Worm (Caenorhabditis elegans) whole organism, dauer: ENCODE measurements around the gene ZK470.1.
"Not testable (repeated sequence)": the region's sequence is repeated elsewhere in the genome, so short reads cannot be mapped to it uniquely, and the experiment has no call there.

Experiments
- unc-62 ChIP-seq: sonication (generic microtip); optimal IDR thresholded peaks from 2 replicates; lab custom pipeline; 2017; ENCODE audit warnings: missing biosample characterization, missing genetic modification reagents, missing genetic modification characterization

ZK470.1 gene

ce11 chrX:4157896-4158295 lies 5.6 kb upstream of the ZK470.1 start:
- TF ChIP-seq unc-62 (GFP tag; lab: Kevin White, UChicago): no peak

ce11 chrX:4159185-4159871 lies 4.2 kb upstream of the ZK470.1 start:
- no peak for TF ChIP-seq unc-62 (GFP tag; lab: Kevin White, UChicago)

ce11 chrX:4159929-4160328 lies 3.6 kb upstream of the ZK470.1 start:
- no peak for TF ChIP-seq unc-62 (GFP tag; lab: Kevin White, UChicago)

- no peak for TF ChIP-seq unc-62 (GFP tag; lab: Kevin White, UChicago)
These were observed 1.6 kb upstream of the ZK470.1 start for ce11 chrX:4161938-4162337.

- no peak for TF ChIP-seq unc-62 (GFP tag; lab: Kevin White, UChicago)
These were observed 3.7 kb downstream of the ZK470.1 start, which contains the start of gene ZK470.14 for ce11 chrX:4167150-4167549. Gene ZK470.14, plus strand, starts transcription at chrX:4167450.

- no peak for TF ChIP-seq unc-62 (GFP tag; lab: Kevin White, UChicago)
These were observed 13.9 kb downstream of the ZK470.1 start, which contains the start of gene ZK470.6 for ce11 chrX:4177394-4177793. Gene ZK470.6, minus strand, starts transcription at chrX:4177494.

- no peak for TF ChIP-seq unc-62 (GFP tag; lab: Kevin White, UChicago)
These were observed 23.2 kb downstream of the ZK470.1 start, which contains the start of gene mrp-6 for ce11 chrX:4186656-4187055. Gene mrp-6, minus strand, starts transcription at chrX:4186756.

- no peak for TF ChIP-seq unc-62 (GFP tag; lab: Kevin White, UChicago)
These were observed 27.1 kb downstream of the ZK470.1 start, which contains the start of gene vha-12 for ce11 chrX:4190537-4191144. Gene vha-12, plus strand, starts transcription at chrX:4191094.

ce11 chrX:4192235-4192634 lies 28.7 kb downstream of the ZK470.1 start:
- TF ChIP-seq unc-62 (GFP tag; lab: Kevin White, UChicago): no peak

- TF ChIP-seq unc-62 (GFP tag; lab: Kevin White, UChicago): no peak
These were observed 29.6 kb downstream of the ZK470.1 start for ce11 chrX:4193080-4193479.

ce11 chrX:4196431-4196830 lies 32.9 kb downstream of the ZK470.1 start, which contains the start of gene F20B6.4:
Gene F20B6.4, minus strand, starts transcription at chrX:4196531.
- no peak for TF ChIP-seq unc-62 (GFP tag; lab: Kevin White, UChicago)

- TF ChIP-seq unc-62 (GFP tag; lab: Kevin White, UChicago): not testable (repeated sequence)
These were observed 36.3 kb downstream of the ZK470.1 start, which contains the start of gene F20B6.5 for ce11 chrX:4199829-4200228. Gene F20B6.5, minus strand, starts transcription at chrX:4199929.

ce11 chrX:4202114-4202513 lies 38.6 kb downstream of the ZK470.1 start, which contains the start of gene F20B6.6:
Gene F20B6.6, minus strand, starts transcription at chrX:4202214.
- not testable (repeated sequence) for TF ChIP-seq unc-62 (GFP tag; lab: Kevin White, UChicago)

- not testable (repeated sequence) for TF ChIP-seq unc-62 (GFP tag; lab: Kevin White, UChicago)
These were observed 43.9 kb downstream of the ZK470.1 start, which contains the start of gene F20B6.9 for ce11 chrX:4207385-4207784. Gene F20B6.9, minus strand, starts transcription at chrX:4207485.

- no peak for TF ChIP-seq unc-62 (GFP tag; lab: Kevin White, UChicago)
These were observed 45.0 kb downstream of the ZK470.1 start for ce11 chrX:4208495-4208894.

ce11 chrX:4209131-4209530 lies 45.6 kb downstream of the ZK470.1 start:
- TF ChIP-seq unc-62 (GFP tag; lab: Kevin White, UChicago): peak; percentile 62
